Worm (Caenorhabditis elegans) whole organism, mixed stage, embryonic: ENCODE results near the gene F42D1.4.

Source experiments
- bed-3 ChIP-seq: fragments of 200-800 bp; sonication (Bioruptor generic); optimal IDR thresholded peaks from 3 replicates; lab custom pipeline; 2018; ENCODE audit warnings: mild to moderate bottlenecking, missing genetic modification characterization, moderate library complexity, missing compliant biosample characterization
- ceh-39 ChIP-seq: fragments of 150-350 bp; optimal IDR thresholded peaks from 2 replicates; lab custom pipeline; 2014; ENCODE audit warnings: missing biosample characterization, missing genetic modification characterization
- ceh-43 ChIP-seq: fragments of 200-800 bp; sonication (Bioruptor generic); optimal IDR thresholded peaks from 2 replicates; lab custom pipeline; 2018; ENCODE audit warnings: mild to moderate bottlenecking, missing genetic modification characterization, moderate library complexity, missing compliant biosample characterization
- cnd-1 ChIP-seq: fragments of 200-800 bp; sonication (Bioruptor generic); optimal IDR thresholded peaks from 2 replicates; lab custom pipeline; 2018; ENCODE audit warnings: mild to moderate bottlenecking, missing genetic modification characterization, missing compliant biosample characterization
- drap-1 ChIP-seq: fragments of 200-800 bp; sonication (Bioruptor generic); optimal IDR thresholded peaks from 3 replicates; lab custom pipeline; 2018; ENCODE audit warnings: mild to moderate bottlenecking, missing genetic modification characterization, missing compliant biosample characterization
- elt-1 ChIP-seq: sonication (generic microtip); optimal IDR thresholded peaks from 2 replicates; lab custom pipeline; 2017; ENCODE audit warnings: missing genetic modification characterization, mild to moderate bottlenecking, missing compliant biosample characterization, antibody characterized with exemption, moderate library complexity, borderline replicate concordance; ENCODE audit not compliant: insufficient read depth
- elt-3 ChIP-seq: fragments of 150-350 bp; optimal IDR thresholded peaks from 2 replicates; lab custom pipeline; 2014; ENCODE audit warnings: missing biosample characterization, missing genetic modification characterization
- flh-1 ChIP-seq: fragments of 200-800 bp; sonication (Bioruptor generic); optimal IDR thresholded peaks from 2 replicates; lab custom pipeline; 2018; ENCODE audit warnings: mild to moderate bottlenecking, missing genetic modification characterization, moderate library complexity, missing compliant biosample characterization
- ham-2 ChIP-seq: fragments of 200-800 bp; sonication (Bioruptor generic); optimal IDR thresholded peaks from 2 replicates; lab custom pipeline; 2018; ENCODE audit warnings: mild to moderate bottlenecking, missing genetic modification characterization, missing compliant biosample characterization
- hlh-1 ChIP-seq: fragments of 150-350 bp; optimal IDR thresholded peaks from 2 replicates; lab custom pipeline; 2014; ENCODE audit warnings: missing biosample characterization, missing genetic modification reagents, missing genetic modification characterization
- lin-13 ChIP-seq: fragments of 150-350 bp; optimal IDR thresholded peaks from 2 replicates; lab custom pipeline; 2014; ENCODE audit warnings: missing biosample characterization, missing genetic modification characterization
- lsy-2 ChIP-seq: fragments of 150-350 bp; optimal IDR thresholded peaks from 2 replicates; lab custom pipeline; 2014; ENCODE audit warnings: missing biosample characterization, missing genetic modification characterization
- mep-1 ChIP-seq: fragments of 150-350 bp; optimal IDR thresholded peaks from 2 replicates; lab custom pipeline; 2017; ENCODE audit warnings: missing biosample characterization, missing genetic modification reagents, missing genetic modification characterization, inconsistent platforms
- mls-2 ChIP-seq: sonication (generic microtip); optimal IDR thresholded peaks from 2 replicates; lab custom pipeline; 2016; ENCODE audit warnings: mild to moderate bottlenecking, missing genetic modification characterization, moderate library complexity, missing compliant biosample characterization
- nhr-12 ChIP-seq: fragments of 150-350 bp; optimal IDR thresholded peaks from 2 replicates; lab custom pipeline; 2014; ENCODE audit warnings: missing biosample characterization, missing genetic modification characterization
- nhr-2 ChIP-seq: fragments of 150-350 bp; optimal IDR thresholded peaks from 2 replicates; lab custom pipeline; 2014; ENCODE audit warnings: missing biosample characterization, missing genetic modification characterization
- nhr-237 ChIP-seq: fragments of 150-350 bp; optimal IDR thresholded peaks from 2 replicates; lab custom pipeline; 2014; ENCODE audit warnings: missing biosample characterization, missing genetic modification characterization
- nhr-28 ChIP-seq: fragments of 150-350 bp; optimal IDR thresholded peaks from 2 replicates; lab custom pipeline; 2014; ENCODE audit warnings: missing biosample characterization, missing genetic modification characterization
- nhr-76 ChIP-seq: sonication (generic microtip); optimal IDR thresholded peaks from 2 replicates; lab custom pipeline; 2017; ENCODE audit warnings: missing biosample characterization, missing genetic modification characterization
- pha-4 ChIP-seq: fragments of 150-350 bp; optimal IDR thresholded peaks from 2 replicates; lab custom pipeline; 2018; ENCODE audit warnings: missing biosample characterization, missing genetic modification reagents, missing genetic modification characterization
- snpc-4 ChIP-seq: fragments of 150-350 bp; optimal IDR thresholded peaks from 2 replicates; lab custom pipeline; 2014; ENCODE audit warnings: missing biosample characterization, missing genetic modification characterization
- tbx-8 ChIP-seq: fragments of 200-800 bp; sonication (Bioruptor generic); optimal IDR thresholded peaks from 2 replicates; lab custom pipeline; 2018; ENCODE audit warnings: mild to moderate bottlenecking, missing genetic modification characterization, moderate library complexity, missing compliant biosample characterization
- unc-62 ChIP-seq: fragments of 150-350 bp; optimal IDR thresholded peaks from 2 replicates; lab custom pipeline; 2014; ENCODE audit warnings: missing biosample characterization, missing genetic modification reagents, missing genetic modification characterization
- ztf-11 ChIP-seq: fragments of 150-350 bp; optimal IDR thresholded peaks from 2 replicates; lab custom pipeline; 2014; ENCODE audit warnings: missing biosample characterization, missing genetic modification characterization

Gene F42D1.4

ce11 chrX:14786821-14787556 lies 20.0 kb upstream of the F42D1.4 start:
- TF ChIP-seq nhr-237: no peak
- no peak for TF ChIP-seq nhr-12 (tag; lab: Kevin White, UChicago)
- no peak for TF ChIP-seq nhr-76 (tag; lab: Kevin White, UChicago)

ce11 chrX:14787557-14787932 lies 19.5 kb upstream of the F42D1.4 start:
- no peak for TF ChIP-seq ztf-11 (tag; lab: Kevin White, UChicago)
- no peak for TF ChIP-seq lsy-2 (tag; lab: Kevin White, UChicago)
- no peak for TF ChIP-seq bed-3 (GFP tag; lab: Kevin White, UChicago)
- TF ChIP-seq nhr-237: no peak
- TF ChIP-seq snpc-4 (tag; lab: Kevin White, UChicago): no peak
- TF ChIP-seq lin-13 (tag; lab: Kevin White, UChicago): no peak
- no peak for TF ChIP-seq nhr-76 (tag; lab: Kevin White, UChicago)

ce11 chrX:14790320-14791048 lies 16.6 kb upstream of the F42D1.4 start, which contains the start of gene tatn-1:
Gene tatn-1, plus strand, starts transcription at chrX:14791008.
- TF ChIP-seq elt-3 (tag; lab: Kevin White, UChicago) (peak; percentile 89), ceh-39 (tag; lab: Kevin White, UChicago) (no peak), ham-2 (GFP tag; lab: Kevin White, UChicago) (peak; percentile 88), unc-62 (peak; percentile 91), tbx-8 (no peak), elt-1 (peak; percentile 93), nhr-2 (tag; lab: Kevin White, UChicago) (peak; percentile 13), mep-1 (peak; percentile 23), ceh-43 (GFP tag; lab: Kevin White, UChicago) (no peak)
- TF ChIP-seq, all 35 proteins: peak for 6

- no peak for TF ChIP-seq ceh-43 (GFP tag; lab: Kevin White, UChicago)
- no peak for TF ChIP-seq ham-2 (GFP tag; lab: Kevin White, UChicago)
These were observed 15.8 kb upstream of the F42D1.4 start for ce11 chrX:14791195-14791739.

ce11 chrX:14792315-14793197 lies 14.5 kb upstream of the F42D1.4 start:
- TF ChIP-seq mls-2 (no peak), cnd-1 (tag; lab: Kevin White, UChicago) (no peak), elt-1 (no peak), nhr-28 (tag; lab: Kevin White, UChicago) (no peak), hlh-1 (tag; lab: Kevin White, UChicago) (no peak), drap-1 (GFP tag; lab: Kevin White, UChicago) (no peak), ham-2 (GFP tag; lab: Kevin White, UChicago) (no peak), nhr-12 (tag; lab: Kevin White, UChicago) (no peak), flh-1 (GFP tag; lab: Kevin White, UChicago) (no peak), snpc-4 (tag; lab: Kevin White, UChicago) (no peak), unc-62 (no peak), mep-1 (no peak)

ce11 chrX:14793198-14793747 lies 13.8 kb upstream of the F42D1.4 start, which contains the start of gene sprr-2:
Gene sprr-2, plus strand, starts transcription at chrX:14793445.
- no peak for TF ChIP-seq pha-4 (tag; lab: Kevin White, UChicago)
- no peak for TF ChIP-seq tbx-8
- TF ChIP-seq elt-3 (tag; lab: Kevin White, UChicago): peak; percentile 51
